Fruit fly (Drosophila melanogaster): Measurements from ENCODE around the gene IntS9.

IntS9 gene

DNA sequence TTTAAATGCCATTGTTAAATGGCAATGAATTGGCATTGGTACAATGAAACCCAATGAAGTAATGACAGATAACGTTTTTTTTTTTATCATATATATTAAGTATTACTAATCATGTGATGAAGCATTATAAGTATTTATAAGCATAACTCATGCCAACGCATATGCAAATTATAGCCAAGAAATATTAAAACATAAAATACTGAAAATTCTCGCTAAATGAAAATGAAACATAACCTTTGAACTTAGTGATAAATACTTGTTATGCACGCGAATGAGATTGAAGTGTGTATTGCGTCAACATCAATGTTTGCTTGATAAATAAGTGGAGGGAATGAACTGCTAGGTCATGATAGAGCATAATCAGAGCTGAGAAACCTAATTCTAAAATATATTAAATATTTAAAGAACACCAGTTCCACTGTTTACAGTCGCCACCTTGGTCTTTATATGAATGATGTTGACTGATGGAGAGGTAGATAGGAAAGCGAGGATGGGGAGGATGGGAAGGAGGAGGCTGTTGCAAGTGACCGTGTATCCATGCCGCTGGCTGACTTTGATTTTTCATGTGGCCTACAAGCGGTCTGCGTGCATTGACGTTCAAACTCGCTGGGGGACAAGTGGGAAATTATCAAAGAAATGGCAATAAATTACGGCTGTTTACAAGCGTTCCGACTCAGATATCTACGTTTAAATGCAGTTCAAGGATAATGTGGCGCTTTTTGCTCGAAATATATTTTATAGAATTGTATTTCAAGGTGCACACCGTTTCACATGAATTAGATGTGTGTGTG, 49.1 kb downstream of the IntS9 start:
- TF ChIP-seq Sin3A (optimal IDR thresholded peaks at IDR 0.05) = no peak
- no peak for TF ChIP-seq insv (optimal IDR thresholded peaks at IDR 0.05)
- no peak for TF ChIP-seq Myc (optimal IDR thresholded peaks at IDR 0.05)
- no peak for TF ChIP-seq ttk (optimal IDR thresholded peaks at IDR 0.05)
- TF ChIP-seq psq (optimal IDR thresholded peaks at IDR 0.05) = no peak
- no peak for TF ChIP-seq h (optimal IDR thresholded peaks at IDR 0.05)

DNA sequence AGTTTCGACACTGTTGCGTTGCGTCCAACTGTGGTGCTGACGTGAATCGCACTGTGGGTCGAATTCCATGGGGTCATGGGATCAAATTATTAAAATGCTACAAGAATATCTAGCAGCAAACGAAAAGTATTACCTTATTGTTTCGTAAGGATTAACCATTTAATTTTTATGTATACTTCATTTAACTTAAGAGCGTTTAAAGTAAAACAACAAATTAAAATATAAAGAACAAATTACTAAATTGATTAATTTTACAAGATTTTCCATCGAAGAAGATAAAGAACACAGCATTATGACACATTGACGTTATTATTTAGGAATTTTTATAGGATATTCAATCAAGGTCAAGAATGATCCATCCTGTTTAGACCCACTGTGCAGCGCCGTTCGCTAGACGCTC, 51.3 kb downstream of the IntS9 start:
- no peak for TF ChIP-seq Sin3A (optimal IDR thresholded peaks at IDR 0.05)
- TF ChIP-seq psq (optimal IDR thresholded peaks at IDR 0.05) = no peak
- TF ChIP-seq insv (optimal IDR thresholded peaks at IDR 0.05) = no peak
- TF ChIP-seq Myc (optimal IDR thresholded peaks at IDR 0.05) = no peak
- no peak for TF ChIP-seq h (optimal IDR thresholded peaks at IDR 0.05)
- no peak for TF ChIP-seq ttk (optimal IDR thresholded peaks at IDR 0.05)

Measured in Kc167 (cell line).